Fruit fly (Drosophila melanogaster) Kc167 (cell line): ENCODE measurements around the gene Cyp6v1.

ENCODE experiments used
- Myc ChIP-seq: fragments of >200 bp; optimal IDR thresholded peaks from 2 replicates; lab custom pipeline; 2017; ENCODE audit warnings: missing external identifiers
- Sin3A ChIP-seq: fragments of >200 bp; optimal IDR thresholded peaks from 2 replicates; lab custom pipeline; 2018; ENCODE audit warnings: missing external identifiers
- insv ChIP-seq: fragments of >200 bp; optimal IDR thresholded peaks from 3 replicates; lab custom pipeline; 2018; ENCODE audit warnings: missing external identifiers
- psq ChIP-seq: fragments of >200 bp; optimal IDR thresholded peaks from 2 replicates; lab custom pipeline; 2017; ENCODE audit warnings: missing external identifiers

DNA sequence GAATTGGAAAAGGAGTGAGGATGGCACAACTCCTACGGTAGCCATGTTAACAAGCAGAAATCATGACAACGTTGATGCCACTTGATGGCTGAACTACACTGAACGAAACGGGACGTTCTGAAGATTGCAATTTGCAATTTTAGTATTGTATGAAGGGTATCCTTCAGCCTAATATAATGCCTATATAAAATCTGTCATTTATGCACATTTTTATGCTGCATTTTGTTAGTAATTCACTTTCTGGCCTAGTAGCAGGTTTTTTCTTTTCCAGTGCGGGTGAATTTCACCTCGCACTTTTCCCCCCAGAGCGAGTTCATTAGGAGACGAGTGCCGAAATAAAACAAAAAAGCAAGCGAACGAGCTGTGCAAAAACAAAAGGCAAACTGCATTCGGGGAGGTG is 46.0 kb downstream of the Cyp6v1 start:
- TF ChIP-seq Myc (lab: Kevin White, UChicago): no peak
- TF ChIP-seq Sin3A (lab: Kevin White, UChicago): no peak
- no peak for TF ChIP-seq insv (lab: Kevin White, UChicago)
- TF ChIP-seq psq (lab: Kevin White, UChicago): no peak
